Fruit fly (Drosophila melanogaster) whole organism, pupa: ENCODE results near the gene CG46193.
"Not testable (repeated sequence)": the region's sequence is repeated elsewhere in the genome, so short reads cannot be mapped to it uniquely, and the experiment has no call there.

Experiments
- CG12605 ChIP-seq: fragments of 200-800 bp; sonication (Bioruptor generic); IDR thresholded peaks from 2 replicates; pipeline ENCODE4 v1.3.6; 2022; ENCODE audit warnings: missing biosample characterization, missing genetic modification characterization
- CG15710 ChIP-seq: fragments of 200-800 bp; sonication (Bioruptor generic); optimal IDR thresholded peaks from 2 replicates; lab custom pipeline; 2018; ENCODE audit warnings: missing biosample characterization, mild to moderate bottlenecking, missing genetic modification characterization, moderate library complexity
- Pif1A ChIP-seq: fragments of 200-800 bp; sonication (Bioruptor generic); optimal IDR thresholded peaks from 3 replicates; lab custom pipeline; 2016; ENCODE audit warnings: missing biosample characterization, missing genetic modification characterization
- Snoo ChIP-seq: fragments of 200-800 bp; sonication (Bioruptor generic); optimal IDR thresholded peaks from 3 replicates; lab custom pipeline; 2017; ENCODE audit warnings: missing biosample characterization, mild to moderate bottlenecking, missing genetic modification characterization, inconsistent platforms
- rn ChIP-seq: fragments of 200-800 bp; sonication (Bioruptor generic); IDR thresholded peaks from 2 replicates; pipeline ENCODE4 v1.3.6; 2022; ENCODE audit warnings: missing biosample characterization, missing genetic modification characterization

dm6 chrY:3284639-3285038 is 21.7 kb downstream of the CG46193 start, which contains the start of gene Mst77Y-4:
- TF ChIP-seq CG12605 (GFP tag; lab: Robert Waterston, UW); CG15710 (tag; lab: Kevin White, UChicago); rn; Pif1A (GFP tag; lab: Kevin White, UChicago); Snoo (tag; lab: Kevin White, UChicago): not testable (repeated sequence)
